Worm (Caenorhabditis elegans) whole organism, L1 larva: Measurements from ENCODE around the gene idpp-8.

Experiments used
- ceh-8 ChIP-seq: fragments of 200-800 bp; sonication (Bioruptor generic); optimal IDR thresholded peaks from 2 replicates; lab custom pipeline; 2018; ENCODE audit warnings: mild to moderate bottlenecking, missing genetic modification characterization, moderate library complexity, missing compliant biosample characterization
- efl-1 ChIP-seq, 4 experiments: fragments of 150-350 bp; optimal IDR thresholded peaks in 3 of 4; peaks in 1 of 4; 1 replicate in 1 of 4; 2 replicates in 3 of 4; lab custom pipeline; 2014; ENCODE audit warnings: missing biosample characterization in 2 of 4, missing genetic modification characterization in 2 of 4, missing genetic modification reagents in 2 of 4
- lin-39 ChIP-seq: fragments of 150-350 bp; optimal IDR thresholded peaks from 2 replicates; lab custom pipeline; 2014; ENCODE audit warnings: missing biosample characterization, missing genetic modification reagents, missing genetic modification characterization
- pqm-1 ChIP-seq: sonication (generic microtip); optimal IDR thresholded peaks from 3 replicates; lab custom pipeline; 2017; ENCODE audit warnings: missing biosample characterization, missing genetic modification characterization

DNA sequence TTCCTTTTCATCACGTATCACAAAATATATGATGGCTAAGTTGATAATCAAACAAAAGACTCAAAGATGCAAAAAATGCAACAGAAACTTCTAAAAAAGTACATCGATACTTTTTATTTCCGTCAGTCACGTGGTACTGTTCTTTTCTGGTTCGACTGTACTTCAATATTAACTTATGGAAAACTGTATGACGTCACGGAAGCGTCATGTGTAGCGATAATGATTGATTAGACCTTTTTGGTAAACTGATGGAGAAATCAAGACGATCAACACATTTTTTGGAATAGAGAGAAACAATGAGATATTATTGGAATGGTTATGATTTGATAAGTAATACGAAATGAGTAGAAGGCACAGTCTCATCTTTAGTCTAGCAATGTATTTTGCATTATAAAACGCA lies 21.1 kb upstream of the idpp-8 start:
- no peak for TF ChIP-seq pqm-1 (tag; lab: Kevin White, UChicago)
- TF ChIP-seq lin-39 (tag; lab: Kevin White, UChicago): no peak
- TF ChIP-seq ceh-8 (GFP tag; lab: Kevin White, UChicago): no peak
- no peak for TF ChIP-seq efl-1 (optimal IDR thresholded peaks at IDR 0.05; lab: Kevin White, UChicago)
- TF ChIP-seq efl-1 (GFP tag; optimal IDR thresholded peaks at IDR 0.05 in 1 of 2; lab: Kevin White, UChicago): no peak
